Fruit fly (Drosophila melanogaster): ENCODE measurements around the gene CG3335.
A peak's percentile ranks its signal among the peaks of the same experiment; 100 is the strongest.

dm6 chr3L:9671372-9671771 is 47.3 kb downstream of the CG3335 start:
- TF ChIP-seq CG13204 (GFP tag; optimal IDR thresholded peaks at IDR 0.05) (peak; percentile 10), CG14655 (GFP tag; optimal IDR thresholded peaks at IDR 0.05) (no peak), CG32121 (GFP tag; IDR thresholded peaks at IDR 0.05) (no peak), Pif1A (GFP tag; optimal IDR thresholded peaks at IDR 0.05) (no peak), CG10348 (GFP tag; IDR thresholded peaks at IDR 0.05) (no peak), CG9948 (tag; optimal IDR thresholded peaks at IDR 0.05) (no peak), CG15710 (tag; optimal IDR thresholded peaks at IDR 0.05) (no peak), CG34367 (tag; optimal IDR thresholded peaks at IDR 0.05) (no peak), Pif1B (GFP tag; optimal IDR thresholded peaks at IDR 0.05) (no peak), D1 (tag; optimal IDR thresholded peaks at IDR 0.05) (no peak), gl (tag; optimal IDR thresholded peaks at IDR 0.05) (no peak), CG4496 (GFP tag; IDR thresholded peaks at IDR 0.05) (no peak)
